Worm (Caenorhabditis elegans) whole organism, L3 larva: ENCODE data around the gene mpk-1.

Experiments
- R02D3.7 ChIP-seq: fragments of 150-350 bp; optimal IDR thresholded peaks from 2 replicates; lab custom pipeline; 2014; ENCODE audit warnings: missing biosample characterization, missing genetic modification characterization
- ama-1 ChIP-seq: fragments of 150-350 bp; optimal IDR thresholded peaks from 2 replicates; lab custom pipeline; 2018
- elt-2 ChIP-seq: sonication (generic microtip); optimal IDR thresholded peaks from 2 replicates; lab custom pipeline; 2016; ENCODE audit warnings: missing genetic modification reagents, mild to moderate bottlenecking, missing genetic modification characterization, missing compliant biosample characterization
- elt-3 ChIP-seq, 3 experiments: fragments of 150-350 bp in 1 of 3; sonication (generic microtip) in 2 of 3; optimal IDR thresholded peaks; 2 replicates in 2 of 3; 4 replicates in 1 of 3; lab custom pipeline; 2014 to 2017; ENCODE audit warnings: missing biosample characterization in 3 of 3, missing genetic modification characterization in 3 of 3
- fos-1 ChIP-seq: fragments of 150-350 bp; optimal IDR thresholded peaks from 2 replicates; lab custom pipeline; 2014; ENCODE audit warnings: missing biosample characterization, missing genetic modification characterization
- lin-39 ChIP-seq: fragments of 150-350 bp; optimal IDR thresholded peaks from 2 replicates; lab custom pipeline; 2018; ENCODE audit warnings: missing biosample characterization, missing genetic modification reagents, missing genetic modification characterization
- nhr-11 ChIP-seq: fragments of 150-350 bp; optimal IDR thresholded peaks from 2 replicates; lab custom pipeline; 2014; ENCODE audit warnings: missing biosample characterization, missing genetic modification characterization
- nhr-237 ChIP-seq: fragments of 150-350 bp; optimal IDR thresholded peaks from 2 replicates; lab custom pipeline; 2014; ENCODE audit warnings: missing biosample characterization, missing genetic modification characterization
- pqm-1 ChIP-seq: fragments of 150-350 bp; optimal IDR thresholded peaks from 2 replicates; lab custom pipeline; 2017; ENCODE audit warnings: missing biosample characterization, missing genetic modification characterization, inconsistent platforms
- sea-2 ChIP-seq: fragments of 150-350 bp; sonication (generic microtip); optimal IDR thresholded peaks from 4 replicates; lab custom pipeline; 2014; ENCODE audit warnings: missing biosample characterization, missing genetic modification reagents, missing genetic modification characterization
- snpc-4 ChIP-seq: fragments of 150-350 bp; optimal IDR thresholded peaks from 2 replicates; lab custom pipeline; 2014; ENCODE audit warnings: missing biosample characterization, missing genetic modification characterization
- unc-62 ChIP-seq: fragments of 150-350 bp; sonication (generic microtip); optimal IDR thresholded peaks from 4 replicates; lab custom pipeline; 2014; ENCODE audit warnings: missing biosample characterization, missing genetic modification reagents, missing genetic modification characterization
- zag-1 ChIP-seq: fragments of 150-350 bp; optimal IDR thresholded peaks from 2 replicates; lab custom pipeline; 2014; ENCODE audit warnings: missing biosample characterization, missing genetic modification characterization
- ztf-4 ChIP-seq: fragments of 150-350 bp; optimal IDR thresholded peaks from 2 replicates; lab custom pipeline; 2014; ENCODE audit warnings: missing biosample characterization, missing genetic modification characterization

DNA sequence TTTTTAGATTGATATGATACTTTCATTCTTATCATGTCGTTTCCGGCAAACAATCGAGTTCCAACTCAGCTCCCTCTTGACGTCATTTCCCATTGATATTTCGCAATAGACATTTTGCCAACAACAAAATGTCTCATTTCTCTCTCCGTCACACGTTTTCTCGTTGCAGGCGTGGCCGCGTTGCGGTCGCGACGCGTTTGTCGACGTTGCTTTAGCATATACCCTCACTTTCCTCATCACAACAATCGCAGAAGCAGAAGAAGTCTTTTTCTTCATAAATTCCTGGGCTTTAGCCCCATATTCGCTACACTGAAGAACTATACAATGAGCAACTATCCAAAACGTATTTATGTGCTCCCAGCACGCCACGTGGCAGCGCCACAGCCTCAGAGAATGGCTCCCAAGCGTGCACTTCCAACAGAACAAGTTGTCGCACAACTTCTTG, 34.2 kb downstream of the mpk-1 start, which contains the start of gene xbp-1:
- TF ChIP-seq unc-62 (GFP tag; lab: Kevin White, UChicago): peak; percentile 30
- TF ChIP-seq elt-3 (tag; optimal IDR thresholded peaks at IDR 0.05; lab: Kevin White, UChicago): peak in 2 of 3 experiments; percentile 35 to 41
- peak; percentile 98 for TF ChIP-seq elt-2 (tag; lab: Kevin White, UChicago)
- no peak for TF ChIP-seq ztf-4 (tag; lab: Kevin White, UChicago)
- TF ChIP-seq fos-1 (tag; lab: Kevin White, UChicago): peak; percentile 85
- peak; percentile 73 for TF ChIP-seq nhr-11 (tag; lab: Kevin White, UChicago)
- peak; percentile 97 for TF ChIP-seq pqm-1 (tag; lab: Kevin White, UChicago)
- TF ChIP-seq snpc-4: peak; percentile 76
- no peak for TF ChIP-seq nhr-237 (tag; lab: Kevin White, UChicago)
- TF ChIP-seq lin-39 (tag; lab: Kevin White, UChicago): peak; percentile 94
- TF ChIP-seq zag-1 (tag; lab: Kevin White, UChicago): no peak
- TF ChIP-seq sea-2 (GFP tag; lab: Kevin White, UChicago): peak; percentile 75
- TF ChIP-seq ama-1: peak; percentile 88
- peak; percentile 64 for TF ChIP-seq R02D3.7 (tag; lab: Kevin White, UChicago)
